Fruit fly (Drosophila melanogaster) whole organism: ENCODE results near the gene CG14258.

Experiments
- CG8478 ChIP-seq: fragments of >200 bp; optimal IDR thresholded peaks from 2 replicates; lab custom pipeline; 2018; ENCODE audit warnings: inconsistent platforms
- Dll ChIP-seq: fragments of >200 bp; optimal IDR thresholded peaks from 2 replicates; lab custom pipeline; 2017
- EcR ChIP-seq, 2 experiments: fragments of >200 bp; optimal IDR thresholded peaks; 2 replicates each; lab custom pipeline; 2017; ENCODE audit warnings: missing biosample characterization in 2 of 2, missing genetic modification characterization in 2 of 2, missing genetic modification reagents in 2 of 2
- pan ChIP-seq: fragments of >200 bp; optimal IDR thresholded peaks from 2 replicates; lab custom pipeline; 2017

- TF ChIP-seq CG8478 (lab: Kevin White, UChicago) (no peak), Dll (lab: Kevin White, UChicago) (no peak), pan (no peak), EcR (GFP tag; optimal IDR thresholded peaks at IDR 0.05; lab: Kevin White, UChicago) (no peak)
Observed at dm6 chr3R:27116465-27117092, 23.6 kb downstream of the CG14258 start, which contains the start of the genes CG6066 and CG5880.
